Fruit fly (Drosophila melanogaster) whole organism, adult: ENCODE measurements around the gene CG3281.

Experiments used
- CG33017 ChIP-seq: fragments of 200-800 bp; sonication (Bioruptor generic); optimal IDR thresholded peaks from 2 replicates; lab custom pipeline; 2018; ENCODE audit warnings: missing biosample characterization, mild to moderate bottlenecking, missing genetic modification characterization, moderate library complexity
- CG7045 ChIP-seq: fragments of 200-800 bp; sonication (Bioruptor generic); optimal IDR thresholded peaks from 2 replicates; lab custom pipeline; 2017; ENCODE audit warnings: missing biosample characterization, mild to moderate bottlenecking, missing genetic modification characterization
- CG7101 ChIP-seq: fragments of 200-800 bp; sonication (Bioruptor generic); optimal IDR thresholded peaks from 2 replicates; lab custom pipeline; 2018; ENCODE audit warnings: missing biosample characterization, mild to moderate bottlenecking, missing genetic modification characterization, moderate library complexity
- cic ChIP-seq: fragments of 200-800 bp; sonication (Bioruptor generic); optimal IDR thresholded peaks from 2 replicates; lab custom pipeline; 2017; ENCODE audit warnings: missing biosample characterization, mild to moderate bottlenecking, missing genetic modification characterization, moderate library complexity
- ovo ChIP-seq: fragments of 200-800 bp; sonication (Bioruptor generic); optimal IDR thresholded peaks from 2 replicates; lab custom pipeline; 2016; ENCODE audit warnings: missing biosample characterization, missing genetic modification characterization
- toe ChIP-seq: fragments of 200-800 bp; sonication (Bioruptor generic); optimal IDR thresholded peaks from 2 replicates; lab custom pipeline; 2016; ENCODE audit warnings: missing biosample characterization, missing genetic modification characterization

dm6 chr3R:11968030-11968753, 5.6 kb upstream of the CG3281 start:
- TF ChIP-seq toe (GFP tag; lab: Kevin White, UChicago) (no peak), cic (GFP tag; lab: Kevin White, UChicago) (peak; percentile 52), CG33017 (tag; lab: Kevin White, UChicago) (no peak), ovo (GFP tag; lab: Kevin White, UChicago) (peak; percentile 83), CG7101 (tag; lab: Kevin White, UChicago) (no peak), CG7045 (GFP tag; lab: Kevin White, UChicago) (no peak)
